Worm (Caenorhabditis elegans) whole organism, late embryonic: ENCODE measurements around the gene tbx-31.

Source experiments
- ama-1 ChIP-seq: fragments of 150-350 bp; optimal IDR thresholded peaks from 2 replicates; lab custom pipeline; 2014
- nhr-232 ChIP-seq: sonication (generic microtip); optimal IDR thresholded peaks from 2 replicates; lab custom pipeline; 2016; ENCODE audit warnings: missing genetic modification characterization, missing compliant biosample characterization
- pha-2 ChIP-seq: sonication (generic microtip); optimal IDR thresholded peaks from 2 replicates; lab custom pipeline; 2017; ENCODE audit warnings: mild to moderate bottlenecking, missing genetic modification characterization, missing compliant biosample characterization
- pqm-1 ChIP-seq: sonication (generic microtip); optimal IDR thresholded peaks from 2 replicates; lab custom pipeline; 2016; ENCODE audit warnings: missing genetic modification characterization, missing compliant biosample characterization
- syd-9 ChIP-seq: sonication (generic microtip); optimal IDR thresholded peaks from 2 replicates; lab custom pipeline; 2016; ENCODE audit warnings: mild to moderate bottlenecking, missing genetic modification characterization, moderate library complexity, missing compliant biosample characterization
- unc-55 ChIP-seq: sonication (generic microtip); optimal IDR thresholded peaks from 2 replicates; lab custom pipeline; 2017; ENCODE audit warnings: missing biosample characterization, missing genetic modification reagents, missing genetic modification characterization

DNA sequence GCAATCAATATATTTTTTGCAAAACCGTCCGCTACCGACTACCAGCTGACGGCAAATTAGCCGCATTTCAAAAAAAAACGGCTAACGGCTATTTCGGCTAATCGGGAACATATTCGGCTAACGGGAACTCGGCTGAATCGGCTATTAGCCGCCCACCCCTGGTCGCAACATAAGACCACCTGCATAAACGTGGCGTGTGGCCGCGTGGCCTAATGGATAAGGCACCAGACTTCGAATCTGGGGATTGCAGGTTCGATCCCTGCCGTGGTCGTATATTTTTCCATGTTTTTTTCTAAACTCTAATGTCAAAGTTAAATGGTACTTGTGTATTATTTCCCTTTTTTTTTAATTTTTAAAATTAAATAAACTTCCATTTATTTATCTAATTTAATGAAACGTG lies 24.5 kb upstream of the tbx-31 start:
- TF ChIP-seq pqm-1 (tag; lab: Kevin White, UChicago) (no peak), nhr-232 (tag; lab: Kevin White, UChicago) (no peak), ama-1 (lab: Kevin White, UChicago) (no peak), pha-2 (tag; lab: Kevin White, UChicago) (no peak), unc-55 (no peak), syd-9 (tag; lab: Kevin White, UChicago) (no peak)
